Worm (Caenorhabditis elegans) whole organism, L1 larva: ENCODE results near the gene mrp-8.

Source experiments
- F16B12.6 ChIP-seq: fragments of 150-350 bp; optimal IDR thresholded peaks from 2 replicates; lab custom pipeline; 2014; ENCODE audit warnings: missing biosample characterization, missing genetic modification characterization
- aha-1 ChIP-seq: fragments of 150-350 bp; optimal IDR thresholded peaks from 2 replicates; lab custom pipeline; 2014; ENCODE audit warnings: missing biosample characterization, missing genetic modification characterization
- alr-1 ChIP-seq: fragments of 200-800 bp; sonication (Bioruptor generic); optimal IDR thresholded peaks from 2 replicates; lab custom pipeline; 2018; ENCODE audit warnings: borderline replicate concordance, mild to moderate bottlenecking, missing genetic modification characterization, missing compliant biosample characterization
- blmp-1 ChIP-seq: fragments of 150-350 bp; optimal IDR thresholded peaks from 2 replicates; lab custom pipeline; 2014; ENCODE audit warnings: missing biosample characterization, missing genetic modification characterization
- ceh-90 ChIP-seq: sonication (generic microtip); optimal IDR thresholded peaks from 2 replicates; lab custom pipeline; 2016; ENCODE audit warnings: missing genetic modification characterization, missing compliant biosample characterization
- dpl-1 ChIP-seq, 3 experiments: fragments of 150-350 bp in 2 of 3; sonication (generic microtip) in 1 of 3; optimal IDR thresholded peaks; 2 replicates each; lab custom pipeline; 2014 to 2017; ENCODE audit warnings: missing biosample characterization in 3 of 3, missing genetic modification characterization in 3 of 3, missing genetic modification reagents in 3 of 3
- efl-1 ChIP-seq, 4 experiments: fragments of 150-350 bp; optimal IDR thresholded peaks in 3 of 4; peaks in 1 of 4; 1 replicate in 1 of 4; 2 replicates in 3 of 4; lab custom pipeline; 2014; ENCODE audit warnings: missing biosample characterization in 2 of 4, missing genetic modification characterization in 2 of 4, missing genetic modification reagents in 2 of 4
- efl-3 ChIP-seq: fragments of 200-800 bp; sonication (Bioruptor generic); optimal IDR thresholded peaks from 2 replicates; lab custom pipeline; 2018; ENCODE audit warnings: mild to moderate bottlenecking, missing genetic modification characterization, missing compliant biosample characterization
- elt-3 ChIP-seq, 6 experiments: fragments of 150-350 bp in 1 of 6; sonication (generic microtip); optimal IDR thresholded peaks; 2 replicates each; lab custom pipeline; 2017 to 2018; ENCODE audit warnings: missing biosample characterization in 6 of 6, missing genetic modification characterization in 6 of 6, inconsistent platforms in 1 of 6
- ets-5 ChIP-seq: fragments of 200-800 bp; sonication (Bioruptor generic); IDR thresholded peaks from 2 replicates; pipeline ENCODE4 v1.3.6; 2022; ENCODE audit warnings: missing genetic modification characterization, missing compliant biosample characterization
- fkh-10 ChIP-seq: sonication (generic microtip); optimal IDR thresholded peaks from 2 replicates; lab custom pipeline; 2017; ENCODE audit warnings: missing biosample characterization, missing genetic modification reagents, missing genetic modification characterization
- fkh-8 ChIP-seq: sonication (generic microtip); optimal IDR thresholded peaks from 2 replicates; lab custom pipeline; 2016; ENCODE audit warnings: mild to moderate bottlenecking, missing genetic modification characterization, missing compliant biosample characterization
- fos-1 ChIP-seq: fragments of 150-350 bp; optimal IDR thresholded peaks from 2 replicates; lab custom pipeline; 2014; ENCODE audit warnings: missing biosample characterization, missing genetic modification characterization
- hlh-4 ChIP-seq: sonication (generic microtip); optimal IDR thresholded peaks from 2 replicates; lab custom pipeline; 2016; ENCODE audit warnings: mild to moderate bottlenecking, missing genetic modification characterization, missing compliant biosample characterization
- hpl-2 ChIP-seq: fragments of 150-350 bp; optimal IDR thresholded peaks from 2 replicates; lab custom pipeline; 2014; ENCODE audit warnings: missing biosample characterization, missing genetic modification reagents, missing genetic modification characterization
- irx-1 ChIP-seq: sonication (generic microtip); optimal IDR thresholded peaks from 2 replicates; lab custom pipeline; 2016; ENCODE audit warnings: missing genetic modification characterization, missing compliant biosample characterization
- isw-1 ChIP-seq: fragments of 200-800 bp; sonication (Bioruptor generic); IDR thresholded peaks from 2 replicates; pipeline ENCODE4 v1.3.6; 2022; ENCODE audit warnings: missing genetic modification characterization, missing compliant biosample characterization
- jun-1 ChIP-seq: fragments of 150-350 bp; optimal IDR thresholded peaks from 2 replicates; lab custom pipeline; 2014; ENCODE audit warnings: missing biosample characterization, missing genetic modification reagents, missing genetic modification characterization
- lin-35 ChIP-seq, 2 experiments: fragments of 150-350 bp; optimal IDR thresholded peaks; 2 replicates each; lab custom pipeline; 2014; ENCODE audit warnings: missing biosample characterization in 2 of 2, missing genetic modification characterization in 2 of 2, missing genetic modification reagents in 2 of 2
- lir-3 ChIP-seq: sonication (generic microtip); optimal IDR thresholded peaks from 2 replicates; lab custom pipeline; 2016; ENCODE audit warnings: mild to moderate bottlenecking, missing genetic modification characterization, moderate library complexity, missing compliant biosample characterization; ENCODE audit not compliant: poor library complexity
- lsy-2 ChIP-seq, 2 experiments: fragments of 150-350 bp; optimal IDR thresholded peaks; 2 replicates each; lab custom pipeline; 2014; ENCODE audit warnings: missing biosample characterization in 2 of 2, missing genetic modification characterization in 2 of 2
- mab-9 ChIP-seq: fragments of 200-800 bp; sonication (Bioruptor generic); IDR thresholded peaks from 2 replicates; pipeline ENCODE4 v1.3.6; 2022; ENCODE audit warnings: missing genetic modification reagents, missing genetic modification characterization, missing compliant biosample characterization
- mdl-1 ChIP-seq, 2 experiments: fragments of 150-350 bp; optimal IDR thresholded peaks; 2 replicates each; lab custom pipeline; 2014 to 2017; ENCODE audit warnings: missing biosample characterization in 2 of 2, missing genetic modification characterization in 2 of 2, inconsistent platforms in 1 of 2
- nhr-19 ChIP-seq: fragments of 200-800 bp; sonication (Bioruptor generic); conservative IDR thresholded peaks from 2 replicates; pipeline ENCODE4 v1.3.6; 2022; ENCODE audit warnings: missing genetic modification characterization, missing compliant biosample characterization
- nhr-28 ChIP-seq: fragments of 150-350 bp; optimal IDR thresholded peaks from 2 replicates; lab custom pipeline; 2014; ENCODE audit warnings: missing biosample characterization, missing genetic modification characterization
- nhr-77 ChIP-seq: fragments of 150-350 bp; optimal IDR thresholded peaks from 2 replicates; lab custom pipeline; 2014; ENCODE audit warnings: missing biosample characterization, missing genetic modification characterization
- nhr-85 ChIP-seq: sonication (generic microtip); peaks from one replicate; lab custom pipeline; 2016; ENCODE audit warnings: missing genetic modification characterization, inconsistent platforms, missing compliant biosample characterization
- nhr-90 ChIP-seq: sonication (generic microtip); optimal IDR thresholded peaks from 2 replicates; lab custom pipeline; 2016; ENCODE audit warnings: mild to moderate bottlenecking, missing genetic modification characterization, missing compliant biosample characterization; ENCODE audit not compliant: poor library complexity
- rnt-1 ChIP-seq: sonication (generic microtip); optimal IDR thresholded peaks from 2 replicates; lab custom pipeline; 2016; ENCODE audit warnings: mild to moderate bottlenecking, missing genetic modification characterization, moderate library complexity, missing compliant biosample characterization
- skn-1 ChIP-seq: fragments of 150-350 bp; optimal IDR thresholded peaks from 2 replicates; lab custom pipeline; 2014; ENCODE audit warnings: missing biosample characterization, missing genetic modification characterization
- snu-23 ChIP-seq: sonication (generic microtip); optimal IDR thresholded peaks from 2 replicates; lab custom pipeline; 2016; ENCODE audit warnings: missing genetic modification characterization, missing compliant biosample characterization
- sptf-1 ChIP-seq: fragments of 150-350 bp; optimal IDR thresholded peaks from 2 replicates; lab custom pipeline; 2014; ENCODE audit warnings: missing biosample characterization, missing genetic modification characterization
- sup-37 ChIP-seq: fragments of 200-800 bp; sonication (Bioruptor generic); optimal IDR thresholded peaks from 2 replicates; lab custom pipeline; 2018; ENCODE audit warnings: mild to moderate bottlenecking, missing genetic modification characterization, missing compliant biosample characterization
- swsn-7 ChIP-seq: sonication (generic microtip); optimal IDR thresholded peaks from 2 replicates; lab custom pipeline; 2016; ENCODE audit warnings: missing genetic modification characterization, missing compliant biosample characterization
- tbx-2 ChIP-seq: sonication (generic microtip); optimal IDR thresholded peaks from 2 replicates; lab custom pipeline; 2016; ENCODE audit warnings: missing genetic modification characterization, missing compliant biosample characterization
- unc-86 ChIP-seq: sonication (generic microtip); optimal IDR thresholded peaks from 2 replicates; lab custom pipeline; 2016; ENCODE audit warnings: missing genetic modification characterization, missing compliant biosample characterization
- unc-98 ChIP-seq: fragments of 200-800 bp; sonication (Bioruptor generic); IDR thresholded peaks from 2 replicates; pipeline ENCODE4 v1.3.6; 2022; ENCODE audit warnings: missing genetic modification characterization, missing compliant biosample characterization
- zag-1 ChIP-seq: fragments of 150-350 bp; optimal IDR thresholded peaks from 2 replicates; lab custom pipeline; 2014; ENCODE audit warnings: missing biosample characterization, missing genetic modification characterization
- zip-4 ChIP-seq: fragments of 200-800 bp; sonication (Bioruptor generic); optimal IDR thresholded peaks from 2 replicates; lab custom pipeline; 2018; ENCODE audit warnings: mild to moderate bottlenecking, missing genetic modification characterization, moderate library complexity, missing compliant biosample characterization

The mrp-8 gene

DNA sequence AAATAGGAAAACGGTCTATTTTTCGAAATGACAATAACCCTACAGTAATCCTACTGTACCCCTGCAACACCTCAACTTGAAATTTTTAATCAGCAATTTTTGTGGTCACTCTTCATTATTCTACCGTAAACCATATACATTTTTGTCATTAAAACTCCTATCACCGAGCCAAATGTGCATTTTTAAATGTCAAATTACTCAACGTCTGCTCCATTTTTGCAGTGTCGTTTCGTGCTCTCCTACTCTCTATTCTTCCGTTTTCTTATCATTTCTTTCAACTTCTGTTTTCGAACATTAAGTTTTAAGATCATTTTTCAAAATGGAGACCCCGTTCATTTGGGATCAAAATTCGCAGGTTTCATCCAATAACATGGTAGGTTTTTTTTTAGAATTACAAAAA is 4.5 kb upstream of the mrp-8 start, which contains the start of gene pqn-92:
Gene pqn-92 (plus strand): TSS at position 307 of the 400 bp plus-strand sequence.
- TF ChIP-seq sup-37 (GFP tag; lab: Kevin White, UChicago) (no peak), lin-35 (GFP tag; optimal IDR thresholded peaks at IDR 0.05; lab: Kevin White, UChicago) (no peak), irx-1 (tag; lab: Kevin White, UChicago) (no peak), elt-3 (tag; optimal IDR thresholded peaks at IDR 0.05; lab: Kevin White, UChicago) (no peak), nhr-28 (no peak), mab-9 (GFP tag; lab: Robert Waterston, UW) (no peak), rnt-1 (tag; lab: Kevin White, UChicago) (no peak), F16B12.6 (tag; lab: Kevin White, UChicago) (no peak), zip-4 (GFP tag; lab: Kevin White, UChicago) (no peak), unc-86 (tag; lab: Kevin White, UChicago) (no peak), nhr-77 (no peak), tbx-2 (tag; lab: Kevin White, UChicago) (no peak), fkh-10 (no peak), snu-23 (GFP tag; lab: Kevin White, UChicago) (no peak), nhr-90 (tag; lab: Kevin White, UChicago) (no peak), zag-1 (no peak), hpl-2 (no peak)

DNA sequence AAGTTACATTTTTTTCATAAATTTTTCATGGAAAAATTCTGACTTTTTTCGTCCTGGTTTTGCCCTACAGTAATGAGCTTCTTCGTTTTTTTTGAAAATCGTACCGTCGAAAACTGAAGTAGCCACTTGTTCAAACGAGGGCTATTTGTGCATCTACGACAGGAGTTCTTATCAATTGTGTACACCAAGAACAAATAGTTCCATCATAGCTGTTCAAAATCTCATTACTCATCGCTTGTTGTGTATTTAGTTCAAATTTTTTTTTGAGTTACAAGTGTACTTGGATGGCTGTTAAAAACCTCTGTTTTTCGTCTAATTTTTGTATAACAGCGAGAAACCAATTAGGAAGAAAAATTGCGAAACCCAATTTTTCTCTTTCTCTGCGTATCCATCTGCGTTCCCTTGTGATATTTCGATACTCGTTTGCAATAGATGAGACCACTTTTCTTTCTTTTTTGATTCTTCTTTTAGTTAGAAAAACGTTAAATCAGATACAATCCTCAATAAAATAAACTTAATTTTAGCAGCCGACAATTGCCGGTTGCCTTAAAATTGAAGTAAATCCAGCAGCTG is 1.9 kb upstream of the mrp-8 start:
- TF ChIP-seq swsn-7 (no peak), efl-1 (optimal IDR thresholded peaks at IDR 0.05; lab: Kevin White, UChicago) (peak in 1 of 2 experiments; percentile 15), efl-1 (GFP tag; optimal IDR thresholded peaks at IDR 0.05 in 1 of 2; lab: Kevin White, UChicago) (peak in 1 of 2 experiments; percentile 76), skn-1 (peak; percentile 37), blmp-1 (tag; lab: Kevin White, UChicago) (peak; percentile 10), elt-3 (tag; optimal IDR thresholded peaks at IDR 0.05; lab: Kevin White, UChicago) (peak in 1 of 6 experiments; percentile 21), nhr-85 (tag; lab: Kevin White, UChicago) (peak; percentile 24), alr-1 (tag; lab: Kevin White, UChicago) (no peak), lsy-2 (tag; optimal IDR thresholded peaks at IDR 0.05; lab: Kevin White, UChicago) (no peak), lin-35 (GFP tag; optimal IDR thresholded peaks at IDR 0.05; lab: Kevin White, UChicago) (peak in 1 of 2 experiments; percentile 34)

DNA sequence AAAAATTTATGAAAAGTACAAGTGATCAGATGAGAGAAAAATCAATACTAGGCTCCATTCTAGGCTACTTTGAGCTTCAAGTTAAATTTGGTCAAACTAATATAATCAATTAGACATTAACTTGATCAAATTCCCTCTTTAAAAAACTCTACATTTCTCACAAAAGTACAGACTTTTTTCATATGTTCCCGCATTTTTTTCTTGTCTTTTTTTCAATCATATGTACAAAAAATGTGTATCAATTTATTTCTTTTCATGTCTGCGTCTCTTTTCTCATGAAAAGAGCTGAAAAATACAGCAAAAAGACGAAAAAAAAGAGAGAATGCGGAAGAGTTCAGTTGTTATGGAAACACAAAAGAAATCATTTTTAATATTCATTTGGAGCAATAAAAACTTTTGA is 3.7 kb downstream of the mrp-8 start:
- no peak for TF ChIP-seq lir-3
- no peak for TF ChIP-seq ets-5 (GFP tag; lab: Robert Waterston, UW)
- TF ChIP-seq ceh-90: no peak

DNA sequence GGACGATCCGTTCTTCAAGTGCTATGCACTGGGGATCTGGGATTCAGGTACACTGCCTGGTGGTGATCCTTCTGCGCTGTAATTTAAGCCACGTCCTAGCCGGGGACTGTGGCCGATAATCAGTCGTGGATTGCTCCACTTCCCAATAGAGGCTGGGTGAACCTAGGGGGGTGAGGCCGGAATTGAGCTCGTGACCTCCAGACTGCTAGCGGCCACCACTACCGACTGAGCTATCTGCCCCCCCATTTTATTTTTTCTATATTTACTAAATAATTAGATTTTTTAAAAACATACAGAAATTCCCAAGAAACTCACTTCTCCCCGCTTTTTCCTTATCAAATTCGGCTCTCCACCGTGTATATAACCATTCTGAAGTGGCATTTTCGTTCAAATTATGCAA is 5.7 kb downstream of the mrp-8 start:
- TF ChIP-seq snu-23 (GFP tag; lab: Kevin White, UChicago) (no peak), fkh-8 (tag; lab: Kevin White, UChicago) (no peak), unc-98 (GFP tag; lab: Robert Waterston, UW) (no peak), efl-3 (GFP tag; lab: Kevin White, UChicago) (no peak), hlh-4 (tag; lab: Kevin White, UChicago) (no peak), aha-1 (no peak), fos-1 (tag; lab: Kevin White, UChicago) (no peak), isw-1 (GFP tag; lab: Robert Waterston, UW) (no peak), mdl-1 (tag; optimal IDR thresholded peaks at IDR 0.05; lab: Kevin White, UChicago) (no peak), rnt-1 (tag; lab: Kevin White, UChicago) (no peak), zag-1 (no peak), zip-4 (GFP tag; lab: Kevin White, UChicago) (no peak), sptf-1 (no peak), jun-1 (tag; lab: Kevin White, UChicago) (no peak), nhr-19 (no peak), dpl-1 (GFP tag; optimal IDR thresholded peaks at IDR 0.05; lab: Kevin White, UChicago) (no peak), swsn-7 (no peak)
